Worm (Caenorhabditis elegans) whole organism, L1 larva: ENCODE measurements around the gene F23F12.13.

ENCODE experiments used
- C04F5.9 ChIP-seq: sonication (generic microtip); optimal IDR thresholded peaks from 2 replicates; lab custom pipeline; 2016; ENCODE audit warnings: missing genetic modification characterization, missing compliant biosample characterization
- C16A3.4 ChIP-seq: fragments of 150-350 bp; optimal IDR thresholded peaks from 2 replicates; lab custom pipeline; 2014; ENCODE audit warnings: missing biosample characterization, missing genetic modification characterization
- C34B4.2 ChIP-seq: sonication (generic microtip); optimal IDR thresholded peaks from 2 replicates; lab custom pipeline; 2017; ENCODE audit warnings: mild to moderate bottlenecking, missing genetic modification characterization, missing compliant biosample characterization
- F16B12.6 ChIP-seq: fragments of 150-350 bp; optimal IDR thresholded peaks from 2 replicates; lab custom pipeline; 2014; ENCODE audit warnings: missing biosample characterization, missing genetic modification characterization
- Y116A8C.19 ChIP-seq: sonication (generic microtip); optimal IDR thresholded peaks from 2 replicates; lab custom pipeline; 2016; ENCODE audit warnings: missing compliant biosample characterization, missing genetic modification characterization, borderline replicate concordance
- aha-1 ChIP-seq: fragments of 150-350 bp; optimal IDR thresholded peaks from 2 replicates; lab custom pipeline; 2014; ENCODE audit warnings: missing biosample characterization, missing genetic modification characterization
- alr-1 ChIP-seq: fragments of 200-800 bp; sonication (Bioruptor generic); optimal IDR thresholded peaks from 2 replicates; lab custom pipeline; 2018; ENCODE audit warnings: borderline replicate concordance, mild to moderate bottlenecking, missing genetic modification characterization, missing compliant biosample characterization
- ama-1 ChIP-seq: fragments of 150-350 bp; optimal IDR thresholded peaks from 2 replicates; lab custom pipeline; 2014
- ceh-63 ChIP-seq: fragments of 200-800 bp; sonication (Bioruptor generic); optimal IDR thresholded peaks from 2 replicates; lab custom pipeline; 2018; ENCODE audit warnings: mild to moderate bottlenecking, missing genetic modification characterization, missing compliant biosample characterization
- ceh-8 ChIP-seq: fragments of 200-800 bp; sonication (Bioruptor generic); optimal IDR thresholded peaks from 2 replicates; lab custom pipeline; 2018; ENCODE audit warnings: mild to moderate bottlenecking, missing genetic modification characterization, moderate library complexity, missing compliant biosample characterization
- ceh-82 ChIP-seq, 3 experiments: fragments of 150-350 bp in 1 of 3; sonication (generic microtip) in 2 of 3; optimal IDR thresholded peaks; 2 replicates each; lab custom pipeline; 2014 to 2017; ENCODE audit warnings: missing biosample characterization in 3 of 3, missing genetic modification characterization in 3 of 3
- ces-1 ChIP-seq: fragments of 150-350 bp; optimal IDR thresholded peaks from 2 replicates; lab custom pipeline; 2014; ENCODE audit warnings: missing biosample characterization, missing genetic modification reagents, missing genetic modification characterization
- efl-1 ChIP-seq, 4 experiments: fragments of 150-350 bp; optimal IDR thresholded peaks in 3 of 4; peaks in 1 of 4; 1 replicate in 1 of 4; 2 replicates in 3 of 4; lab custom pipeline; 2014; ENCODE audit warnings: missing biosample characterization in 2 of 4, missing genetic modification characterization in 2 of 4, missing genetic modification reagents in 2 of 4
- egl-13 ChIP-seq: sonication (generic microtip); optimal IDR thresholded peaks from 2 replicates; lab custom pipeline; 2016; ENCODE audit warnings: missing genotype, missing genetic modification reagents, missing genetic modification characterization, missing compliant biosample characterization
- elt-2 ChIP-seq: sonication (generic microtip); optimal IDR thresholded peaks from 2 replicates; lab custom pipeline; 2016; ENCODE audit warnings: missing genetic modification characterization, mild to moderate bottlenecking, inconsistent platforms, missing compliant biosample characterization, missing genetic modification reagents
- elt-3 ChIP-seq, 6 experiments: fragments of 150-350 bp in 1 of 6; sonication (generic microtip); optimal IDR thresholded peaks; 2 replicates each; lab custom pipeline; 2017 to 2018; ENCODE audit warnings: missing biosample characterization in 6 of 6, missing genetic modification characterization in 6 of 6, inconsistent platforms in 1 of 6
- ets-5 ChIP-seq: fragments of 200-800 bp; sonication (Bioruptor generic); IDR thresholded peaks from 2 replicates; pipeline ENCODE4 v1.3.6; 2022; ENCODE audit warnings: missing genetic modification characterization, missing compliant biosample characterization
- fos-1 ChIP-seq: fragments of 150-350 bp; optimal IDR thresholded peaks from 2 replicates; lab custom pipeline; 2014; ENCODE audit warnings: missing biosample characterization, missing genetic modification characterization
- hlh-4 ChIP-seq: sonication (generic microtip); optimal IDR thresholded peaks from 2 replicates; lab custom pipeline; 2016; ENCODE audit warnings: mild to moderate bottlenecking, missing genetic modification characterization, missing compliant biosample characterization
- irx-1 ChIP-seq: sonication (generic microtip); optimal IDR thresholded peaks from 2 replicates; lab custom pipeline; 2016; ENCODE audit warnings: missing genetic modification characterization, missing compliant biosample characterization
- jun-1 ChIP-seq: fragments of 150-350 bp; optimal IDR thresholded peaks from 2 replicates; lab custom pipeline; 2014; ENCODE audit warnings: missing biosample characterization, missing genetic modification reagents, missing genetic modification characterization
- lin-13 ChIP-seq: fragments of 150-350 bp; optimal IDR thresholded peaks from 2 replicates; lab custom pipeline; 2014; ENCODE audit warnings: missing biosample characterization, missing genetic modification reagents, missing genetic modification characterization
- lin-35 ChIP-seq, 2 experiments: fragments of 150-350 bp; optimal IDR thresholded peaks; 2 replicates each; lab custom pipeline; 2014; ENCODE audit warnings: missing biosample characterization in 2 of 2, missing genetic modification characterization in 2 of 2, missing genetic modification reagents in 2 of 2
- lir-3 ChIP-seq: sonication (generic microtip); optimal IDR thresholded peaks from 2 replicates; lab custom pipeline; 2016; ENCODE audit warnings: mild to moderate bottlenecking, missing genetic modification characterization, moderate library complexity, missing compliant biosample characterization; ENCODE audit not compliant: poor library complexity
- mdl-1 ChIP-seq, 2 experiments: fragments of 150-350 bp; optimal IDR thresholded peaks; 2 replicates each; lab custom pipeline; 2014 to 2017; ENCODE audit warnings: missing biosample characterization in 2 of 2, missing genetic modification characterization in 2 of 2, inconsistent platforms in 1 of 2
- mep-1 ChIP-seq: fragments of 150-350 bp; optimal IDR thresholded peaks from 2 replicates; lab custom pipeline; 2014; ENCODE audit warnings: missing biosample characterization, missing genetic modification characterization
- nhr-19 ChIP-seq: fragments of 200-800 bp; sonication (Bioruptor generic); conservative IDR thresholded peaks from 2 replicates; pipeline ENCODE4 v1.3.6; 2022; ENCODE audit warnings: missing genetic modification characterization, missing compliant biosample characterization
- nhr-20 ChIP-seq: sonication (generic microtip); optimal IDR thresholded peaks from 2 replicates; lab custom pipeline; 2016; ENCODE audit warnings: mild to moderate bottlenecking, missing genetic modification characterization, missing compliant biosample characterization
- nhr-237 ChIP-seq: fragments of 150-350 bp; optimal IDR thresholded peaks from 2 replicates; lab custom pipeline; 2014; ENCODE audit warnings: missing biosample characterization, missing genetic modification characterization
- nhr-47 ChIP-seq: sonication (generic microtip); optimal IDR thresholded peaks from 2 replicates; lab custom pipeline; 2016; ENCODE audit warnings: mild to moderate bottlenecking, missing genetic modification characterization, moderate library complexity, missing compliant biosample characterization
- nhr-71 ChIP-seq: sonication (generic microtip); optimal IDR thresholded peaks from 2 replicates; lab custom pipeline; 2016; ENCODE audit warnings: mild to moderate bottlenecking, missing genetic modification characterization, moderate library complexity, missing compliant biosample characterization
- nhr-77 ChIP-seq: fragments of 150-350 bp; optimal IDR thresholded peaks from 2 replicates; lab custom pipeline; 2014; ENCODE audit warnings: missing biosample characterization, missing genetic modification characterization
- nhr-84 ChIP-seq: sonication (generic microtip); optimal IDR thresholded peaks from 2 replicates; lab custom pipeline; 2017; ENCODE audit warnings: missing biosample characterization, missing genetic modification characterization
- nhr-85 ChIP-seq: sonication (generic microtip); peaks from one replicate; lab custom pipeline; 2016; ENCODE audit warnings: missing genetic modification characterization, inconsistent platforms, missing compliant biosample characterization
- nhr-90 ChIP-seq: sonication (generic microtip); optimal IDR thresholded peaks from 2 replicates; lab custom pipeline; 2016; ENCODE audit warnings: mild to moderate bottlenecking, missing genetic modification characterization, missing compliant biosample characterization; ENCODE audit not compliant: poor library complexity
- pax-3 ChIP-seq: fragments of 200-800 bp; sonication (Bioruptor generic); optimal IDR thresholded peaks from 2 replicates; lab custom pipeline; 2018; ENCODE audit warnings: mild to moderate bottlenecking, missing genetic modification characterization, moderate library complexity, missing compliant biosample characterization
- pqm-1 ChIP-seq: sonication (generic microtip); optimal IDR thresholded peaks from 3 replicates; lab custom pipeline; 2017; ENCODE audit warnings: missing biosample characterization, missing genetic modification characterization
- rnt-1 ChIP-seq: sonication (generic microtip); optimal IDR thresholded peaks from 2 replicates; lab custom pipeline; 2016; ENCODE audit warnings: mild to moderate bottlenecking, missing genetic modification characterization, moderate library complexity, missing compliant biosample characterization
- snu-23 ChIP-seq: sonication (generic microtip); optimal IDR thresholded peaks from 2 replicates; lab custom pipeline; 2016; ENCODE audit warnings: missing genetic modification characterization, missing compliant biosample characterization
- unc-62 ChIP-seq: fragments of 150-350 bp; optimal IDR thresholded peaks from 2 replicates; lab custom pipeline; 2014; ENCODE audit warnings: missing biosample characterization, missing genetic modification reagents, missing genetic modification characterization
- unc-86 ChIP-seq: sonication (generic microtip); optimal IDR thresholded peaks from 2 replicates; lab custom pipeline; 2016; ENCODE audit warnings: missing genetic modification characterization, missing compliant biosample characterization
- xbp-1 ChIP-seq: sonication (generic microtip); optimal IDR thresholded peaks from 2 replicates; lab custom pipeline; 2016; ENCODE audit warnings: missing genetic modification characterization, missing compliant biosample characterization
- zag-1 ChIP-seq: fragments of 150-350 bp; optimal IDR thresholded peaks from 2 replicates; lab custom pipeline; 2014; ENCODE audit warnings: missing biosample characterization, missing genetic modification characterization
- ztf-11 ChIP-seq, 2 experiments: sonication (generic microtip); optimal IDR thresholded peaks; 2 replicates each; lab custom pipeline; 2016 to 2017; ENCODE audit warnings: missing genetic modification characterization in 2 of 2, missing biosample characterization in 1 of 2, missing compliant biosample characterization in 1 of 2
- ztf-4 ChIP-seq: fragments of 150-350 bp; optimal IDR thresholded peaks from 2 replicates; lab custom pipeline; 2014; ENCODE audit warnings: missing biosample characterization, missing genetic modification characterization

Gene F23F12.13

ce11 chrIII:6462610-6463009 is 32.9 kb upstream of the F23F12.13 start, which contains the start of gene T26A5.8:
TSS of gene T26A5.8 (minus strand) at chrIII:6462856.
- TF ChIP-seq nhr-47 (tag; lab: Kevin White, UChicago) (peak; percentile 11), irx-1 (tag; lab: Kevin White, UChicago) (no peak), ztf-4 (tag; lab: Kevin White, UChicago) (peak; percentile 66), snu-23 (GFP tag; lab: Kevin White, UChicago) (peak; percentile 11), unc-86 (no peak), mdl-1 (tag; optimal IDR thresholded peaks at IDR 0.05; lab: Kevin White, UChicago) (no peak), nhr-20 (tag; lab: Kevin White, UChicago) (no peak), unc-62 (no peak), nhr-237 (tag; lab: Kevin White, UChicago) (no peak), nhr-90 (tag; lab: Kevin White, UChicago) (peak; percentile 12), rnt-1 (tag; lab: Kevin White, UChicago) (peak; percentile 5), ama-1 (lab: Kevin White, UChicago) (peak; percentile 68), nhr-19 (GFP tag; lab: Robert Waterston, UW) (0 out of 2 replicates have a peak, but pooled peaks have one; percentile 2), elt-2 (tag; lab: Kevin White, UChicago) (peak; percentile 1), nhr-85 (tag; lab: Kevin White, UChicago) (peak; percentile 9), nhr-71 (tag; lab: Kevin White, UChicago) (peak; percentile 56), jun-1 (tag; lab: Kevin White, UChicago) (no peak), ceh-8 (GFP tag; lab: Kevin White, UChicago) (no peak)

ce11 chrIII:6463679-6464078 is 31.8 kb upstream of the F23F12.13 start, which contains the start of gene dlc-1:
TSS of gene dlc-1 (minus strand) at chrIII:6463779.
- no peak for TF ChIP-seq F16B12.6 (tag; lab: Kevin White, UChicago)
- TF ChIP-seq efl-1 (optimal IDR thresholded peaks at IDR 0.05; lab: Kevin White, UChicago), result no peak
- peak in 1 of 2 experiments; percentile 57 for TF ChIP-seq efl-1 (GFP tag; optimal IDR thresholded peaks at IDR 0.05 in 1 of 2; lab: Kevin White, UChicago)
- TF ChIP-seq C16A3.4 (tag; lab: Kevin White, UChicago), result no peak
- TF ChIP-seq pqm-1, result no peak
- TF ChIP-seq irx-1 (tag; lab: Kevin White, UChicago), result no peak
- TF ChIP-seq zag-1 (tag; lab: Kevin White, UChicago), result no peak

- TF ChIP-seq ceh-8 (GFP tag; lab: Kevin White, UChicago) (peak; percentile 62), C16A3.4 (tag; lab: Kevin White, UChicago) (peak; percentile 78), ceh-63 (no peak), rnt-1 (tag; lab: Kevin White, UChicago) (peak; percentile 82), nhr-77 (tag; lab: Kevin White, UChicago) (peak; percentile 50), pax-3 (tag; lab: Kevin White, UChicago) (peak; percentile 69), irx-1 (tag; lab: Kevin White, UChicago) (peak; percentile 64), unc-62 (no peak), ces-1 (GFP tag; lab: Kevin White, UChicago) (no peak), nhr-85 (tag; lab: Kevin White, UChicago) (peak; percentile 87), ztf-4 (tag; lab: Kevin White, UChicago) (peak; percentile 82), hlh-4 (no peak), unc-86 (peak; percentile 64), lin-35 (GFP tag; optimal IDR thresholded peaks at IDR 0.05; lab: Kevin White, UChicago) (peak; percentile 79 to 83), ztf-11 (tag; optimal IDR thresholded peaks at IDR 0.05; lab: Kevin White, UChicago) (peak in 1 of 2 experiments; percentile 66), nhr-84 (no peak), aha-1 (peak; percentile 3), mep-1 (peak; percentile 57), nhr-90 (tag; lab: Kevin White, UChicago) (peak; percentile 84), lin-13 (peak; percentile 85), alr-1 (tag; lab: Kevin White, UChicago) (no peak), nhr-19 (GFP tag; lab: Robert Waterston, UW) (peak; percentile 91), elt-3 (tag; optimal IDR thresholded peaks at IDR 0.05; lab: Kevin White, UChicago) (peak in 2 of 6 experiments; percentile 21 to 53), lir-3 (tag; lab: Kevin White, UChicago) (no peak), ceh-82 (tag; optimal IDR thresholded peaks at IDR 0.05; lab: Kevin White, UChicago) (peak; percentile 78 to 92 (median 83)), egl-13 (tag; lab: Kevin White, UChicago) (peak; percentile 66), xbp-1 (tag; lab: Kevin White, UChicago) (peak; percentile 82), ets-5 (no peak), C34B4.2 (tag; lab: Kevin White, UChicago) (peak; percentile 11), nhr-20 (tag; lab: Kevin White, UChicago) (peak; percentile 90), fos-1 (tag; lab: Kevin White, UChicago) (no peak), C04F5.9 (peak; percentile 11), pqm-1 (peak; percentile 86), Y116A8C.19 (tag; lab: Kevin White, UChicago) (no peak)
Measured at ce11 chrIII:6464113-6464571, 31.3 kb upstream of the F23F12.13 start.
